Worm (Caenorhabditis elegans): ENCODE data around the gene cpsf-1.

DNA sequence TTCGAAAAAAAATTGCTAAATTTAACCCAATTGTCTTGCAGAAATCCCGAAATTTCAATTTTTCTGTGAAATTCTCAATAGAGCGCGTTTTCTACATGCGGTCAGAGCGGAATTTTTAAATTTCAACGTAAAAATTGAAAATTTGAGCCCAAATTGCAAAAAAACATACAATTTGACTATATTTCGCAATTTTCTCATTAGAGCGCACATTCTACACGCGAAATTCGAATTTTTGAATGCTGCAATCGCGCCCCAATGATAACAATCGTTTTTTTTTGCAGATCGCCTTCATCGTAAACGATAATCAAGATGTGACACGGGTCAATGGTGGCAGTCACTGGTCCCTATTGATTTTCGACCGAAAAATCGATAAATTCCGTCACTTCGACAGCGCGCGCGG is 68.7 kb downstream of the cpsf-1 start:
- TF ChIP-seq lin-13 (GFP tag; optimal IDR thresholded peaks at IDR 0.05) = no peak
- no peak for TF ChIP-seq zag-1 (tag; optimal IDR thresholded peaks at IDR 0.05)
- TF ChIP-seq gmeb-1 (tag; optimal IDR thresholded peaks at IDR 0.05) = no peak
- TF ChIP-seq nhr-23 (tag; optimal IDR thresholded peaks at IDR 0.05) = no peak
